Fruit fly (Drosophila melanogaster) whole organism, pupa: ENCODE results near the gene Prosalpha2.

Source experiments
- CG10348 ChIP-seq: fragments of 200-800 bp; sonication (Bioruptor generic); IDR thresholded peaks from 2 replicates; pipeline ENCODE4 v1.3.6; 2022; ENCODE audit warnings: missing biosample characterization, missing genetic modification characterization
- CG13204 ChIP-seq: fragments of 200-800 bp; sonication (Bioruptor generic); optimal IDR thresholded peaks from 2 replicates; lab custom pipeline; 2018; ENCODE audit warnings: missing biosample characterization, mild to moderate bottlenecking, missing genetic modification characterization, moderate library complexity
- CG17806 ChIP-seq: fragments of 200-800 bp; sonication (Bioruptor generic); optimal IDR thresholded peaks from 2 replicates; lab custom pipeline; 2018; ENCODE audit warnings: missing biosample characterization, mild to moderate bottlenecking, missing genetic modification characterization, moderate library complexity
- CG32121 ChIP-seq: fragments of 200-800 bp; sonication (Bioruptor generic); IDR thresholded peaks from 2 replicates; pipeline ENCODE4 v1.3.6; 2022; ENCODE audit warnings: missing biosample characterization, missing genetic modification characterization
- CG34367 ChIP-seq: fragments of 200-800 bp; sonication (Bioruptor generic); optimal IDR thresholded peaks from 2 replicates; lab custom pipeline; 2018; ENCODE audit warnings: missing biosample characterization, mild to moderate bottlenecking, missing genetic modification characterization
- CG8301 ChIP-seq: fragments of 200-800 bp; sonication (Bioruptor generic); optimal IDR thresholded peaks from 2 replicates; lab custom pipeline; 2018; ENCODE audit warnings: missing biosample characterization, mild to moderate bottlenecking, missing genetic modification characterization
- CG9948 ChIP-seq: fragments of 200-800 bp; sonication (Bioruptor generic); optimal IDR thresholded peaks from 2 replicates; lab custom pipeline; 2018; ENCODE audit warnings: missing biosample characterization, mild to moderate bottlenecking, missing genetic modification characterization, moderate library complexity
- D1 ChIP-seq: fragments of 200-800 bp; sonication (Bioruptor generic); optimal IDR thresholded peaks from 2 replicates; lab custom pipeline; 2018; ENCODE audit warnings: missing biosample characterization, mild to moderate bottlenecking, missing genetic modification characterization, moderate library complexity
- EcR ChIP-seq: fragments of 200-800 bp; sonication (Bioruptor generic); optimal IDR thresholded peaks from 3 replicates; lab custom pipeline; 2019; ENCODE audit warnings: missing biosample characterization, missing genetic modification characterization, mild to moderate bottlenecking, moderate library complexity, missing genetic modification reagents
- Ets98B ChIP-seq: fragments of 200-800 bp; sonication (Bioruptor generic); IDR thresholded peaks from 2 replicates; pipeline ENCODE4 v1.3.6; 2022; ENCODE audit warnings: missing biosample characterization, missing genetic modification characterization
- Pif1A ChIP-seq: fragments of 200-800 bp; sonication (Bioruptor generic); optimal IDR thresholded peaks from 3 replicates; lab custom pipeline; 2016; ENCODE audit warnings: missing biosample characterization, missing genetic modification characterization
- gl ChIP-seq: fragments of 200-800 bp; sonication (Bioruptor generic); optimal IDR thresholded peaks from 2 replicates; lab custom pipeline; 2018; ENCODE audit warnings: missing biosample characterization, mild to moderate bottlenecking, missing genetic modification characterization

dm6 chr3R:12426310-12426653, 4.8 kb upstream of the Prosalpha2 start, which contains the start of gene NANS:
- TF ChIP-seq CG17806 (no peak), CG32121 (no peak), CG8301 (tag; lab: Kevin White, UChicago) (no peak), CG34367 (tag; lab: Kevin White, UChicago) (no peak), EcR (GFP tag; lab: Kevin White, UChicago) (no peak), CG9948 (no peak), CG10348 (no peak), gl (tag; lab: Kevin White, UChicago) (no peak), Pif1A (GFP tag; lab: Kevin White, UChicago) (no peak), Ets98B (no peak), CG13204 (GFP tag; lab: Kevin White, UChicago) (no peak), D1 (tag; lab: Kevin White, UChicago) (no peak)
